Fruit fly (Drosophila melanogaster) whole organism, embryonic: ENCODE data around the gene CG17650.
A peak's percentile ranks its signal among the peaks of the same experiment; 100 is the strongest.

Experiments
- Antp ChIP-seq: fragments of 200-800 bp; sonication (Bioruptor generic); optimal IDR thresholded peaks from 3 replicates; lab custom pipeline; 2016; ENCODE audit warnings: missing biosample characterization, missing genetic modification characterization
- Asciz ChIP-seq: fragments of 200-800 bp; sonication (Bioruptor generic); optimal IDR thresholded peaks from 2 replicates; lab custom pipeline; 2017; ENCODE audit warnings: missing biosample characterization, mild to moderate bottlenecking, missing genetic modification characterization, missing genetic modification reagents
- BEAF-32 ChIP-seq: fragments of 200-800 bp; sonication (Bioruptor generic); optimal IDR thresholded peaks from 3 replicates; lab custom pipeline; 2017; ENCODE audit warnings: missing biosample characterization, missing genetic modification characterization, mild to moderate bottlenecking, moderate library complexity, missing genetic modification reagents
- CG10209 ChIP-seq: fragments of 200-800 bp; sonication (Bioruptor generic); optimal IDR thresholded peaks from 3 replicates; lab custom pipeline; 2017; ENCODE audit warnings: missing biosample characterization, mild to moderate bottlenecking, missing genetic modification characterization, missing genetic modification reagents
- CG10543 ChIP-seq: fragments of 200-800 bp; sonication (Bioruptor generic); optimal IDR thresholded peaks from 3 replicates; lab custom pipeline; 2017; ENCODE audit warnings: missing biosample characterization, mild to moderate bottlenecking, missing genetic modification characterization, moderate library complexity
- CG11093 ChIP-seq: fragments of 200-800 bp; sonication (Bioruptor generic); IDR thresholded peaks from 3 replicates; pipeline ENCODE4 v1.3.6; 2022; ENCODE audit warnings: missing biosample characterization, missing genetic modification characterization
- CG12659 ChIP-seq: fragments of 200-800 bp; sonication (Bioruptor generic); optimal IDR thresholded peaks from 3 replicates; lab custom pipeline; 2017; ENCODE audit warnings: mild to moderate bottlenecking, missing biosample characterization, missing genetic modification reagents, missing genetic modification characterization
- CG12744 ChIP-seq: fragments of 200-800 bp; sonication (Bioruptor generic); optimal IDR thresholded peaks from 2 replicates; lab custom pipeline; 2016; ENCODE audit warnings: missing biosample characterization, missing genetic modification characterization
- CG12942 ChIP-seq: fragments of 200-800 bp; sonication (Bioruptor generic); optimal IDR thresholded peaks from 3 replicates; lab custom pipeline; 2016; ENCODE audit warnings: missing biosample characterization, missing genetic modification characterization
- CG15011 ChIP-seq: fragments of 200-800 bp; sonication (Bioruptor generic); optimal IDR thresholded peaks from 3 replicates; lab custom pipeline; 2018; ENCODE audit warnings: missing biosample characterization, mild to moderate bottlenecking, missing genetic modification characterization
- CG16863 ChIP-seq: fragments of 200-800 bp; sonication (Bioruptor generic); optimal IDR thresholded peaks from 3 replicates; lab custom pipeline; 2016; ENCODE audit warnings: missing biosample characterization, missing genetic modification characterization
- CG17186 ChIP-seq: fragments of 200-800 bp; sonication (Bioruptor generic); optimal IDR thresholded peaks from 3 replicates; lab custom pipeline; 2017; ENCODE audit warnings: missing biosample characterization, missing genetic modification reagents, missing genetic modification characterization
- CG18476 ChIP-seq: fragments of 200-800 bp; sonication (Bioruptor generic); optimal IDR thresholded peaks from 2 replicates; lab custom pipeline; 2016; ENCODE audit warnings: missing biosample characterization, mild to moderate bottlenecking, missing genetic modification characterization
- CG33213 ChIP-seq: fragments of 200-800 bp; sonication (Bioruptor generic); optimal IDR thresholded peaks from 3 replicates; lab custom pipeline; 2016; ENCODE audit warnings: missing biosample characterization, missing genetic modification characterization
- CG3407 ChIP-seq: fragments of 200-800 bp; sonication (Bioruptor generic); optimal IDR thresholded peaks from 2 replicates; lab custom pipeline; 2018; ENCODE audit warnings: missing biosample characterization, mild to moderate bottlenecking, missing genetic modification characterization
- CG34422 ChIP-seq: fragments of 200-800 bp; sonication (Bioruptor generic); IDR thresholded peaks from 3 replicates; pipeline ENCODE4 v1.3.6; 2022; ENCODE audit warnings: missing biosample characterization, missing genetic modification characterization
- CG3838 ChIP-seq: fragments of 200-800 bp; sonication (Bioruptor generic); optimal IDR thresholded peaks from 3 replicates; lab custom pipeline; 2016; ENCODE audit warnings: missing biosample characterization, missing genetic modification characterization
- CG4282 ChIP-seq: fragments of 200-800 bp; sonication (Bioruptor generic); optimal IDR thresholded peaks from 2 replicates; lab custom pipeline; 2016; ENCODE audit warnings: missing biosample characterization, missing genetic modification characterization
- CG4328 ChIP-seq: fragments of 200-800 bp; sonication (Bioruptor generic); optimal IDR thresholded peaks from 3 replicates; lab custom pipeline; 2017; ENCODE audit warnings: missing biosample characterization, missing genetic modification reagents, missing genetic modification characterization
- CG4617 ChIP-seq: fragments of 200-800 bp; sonication (Bioruptor generic); optimal IDR thresholded peaks from 3 replicates; lab custom pipeline; 2016; ENCODE audit warnings: missing biosample characterization, missing genetic modification characterization, borderline replicate concordance
- CG6765 ChIP-seq: fragments of 200-800 bp; sonication (Bioruptor generic); optimal IDR thresholded peaks from 3 replicates; lab custom pipeline; 2017; ENCODE audit warnings: missing biosample characterization, mild to moderate bottlenecking, missing genetic modification characterization
- CG6854 ChIP-seq: fragments of 200-800 bp; sonication (Bioruptor generic); optimal IDR thresholded peaks from 3 replicates; lab custom pipeline; 2017; ENCODE audit warnings: missing biosample characterization, mild to moderate bottlenecking, missing genetic modification characterization
- CG7786 ChIP-seq: fragments of 200-800 bp; sonication (Bioruptor generic); optimal IDR thresholded peaks from 2 replicates; lab custom pipeline; 2016; ENCODE audit warnings: missing biosample characterization, missing genetic modification characterization
- CG9215 ChIP-seq: fragments of 200-800 bp; sonication (Bioruptor generic); IDR thresholded peaks from 2 replicates; pipeline ENCODE4 v1.3.6; 2022; ENCODE audit warnings: missing biosample characterization, missing genetic modification characterization
- CHES-1-like ChIP-seq: fragments of 200-800 bp; sonication (Bioruptor generic); optimal IDR thresholded peaks from 2 replicates; lab custom pipeline; 2016; ENCODE audit warnings: missing biosample characterization, missing genetic modification characterization
- CTCF ChIP-seq: fragments of 200-800 bp; sonication (Bioruptor generic); optimal IDR thresholded peaks from 2 replicates; lab custom pipeline; 2017; ENCODE audit warnings: missing biosample characterization, mild to moderate bottlenecking, missing genetic modification characterization, moderate library complexity
- Deaf1 ChIP-seq: fragments of 200-800 bp; optimal IDR thresholded peaks from 3 replicates; lab custom pipeline; 2019; ENCODE audit warnings: missing biosample characterization, mild to moderate bottlenecking, missing genetic modification characterization, moderate library complexity
- Dip2 ChIP-seq: fragments of 200-800 bp; sonication (Bioruptor generic); IDR thresholded peaks from 2 replicates; pipeline ENCODE4 v1.3.6; 2022; ENCODE audit warnings: missing biosample characterization, missing genetic modification characterization
- Dll ChIP-seq: fragments of 200-800 bp; sonication (Bioruptor generic); IDR thresholded peaks from 4 replicates; pipeline ENCODE4 v1.3.6; 2022; ENCODE audit warnings: missing biosample characterization, missing genetic modification characterization; ENCODE audit not compliant: partially characterized antibody
- Elba2 ChIP-seq: fragments of 200-800 bp; sonication (Bioruptor generic); optimal IDR thresholded peaks from 3 replicates; lab custom pipeline; 2016; ENCODE audit warnings: missing biosample characterization, missing genetic modification characterization
- Kr ChIP-seq: fragments of 200-800 bp; sonication (Bioruptor generic); optimal IDR thresholded peaks from 2 replicates; lab custom pipeline; 2017; ENCODE audit warnings: missing biosample characterization, mild to moderate bottlenecking, missing genetic modification characterization
- Nf-YA ChIP-seq: fragments of 200-800 bp; sonication (Bioruptor generic); IDR thresholded peaks from 2 replicates; pipeline ENCODE4 v1.3.6; 2022; ENCODE audit warnings: missing biosample characterization, missing genetic modification characterization
- Poxn ChIP-seq: fragments of 200-800 bp; sonication (Bioruptor generic); IDR thresholded peaks from 2 replicates; pipeline ENCODE4 v1.3.6; 2022; ENCODE audit warnings: missing biosample characterization, missing genetic modification characterization
- Side ChIP-seq: fragments of 200-800 bp; sonication (Bioruptor generic); optimal IDR thresholded peaks from 2 replicates; lab custom pipeline; 2016; ENCODE audit warnings: missing biosample characterization, missing genetic modification characterization
- Sox102F ChIP-seq: fragments of 200-800 bp; sonication (Bioruptor generic); optimal IDR thresholded peaks from 2 replicates; lab custom pipeline; 2018; ENCODE audit warnings: missing biosample characterization, mild to moderate bottlenecking, missing genetic modification characterization, moderate library complexity
- Xbp1 ChIP-seq: fragments of 200-800 bp; sonication (Bioruptor generic); optimal IDR thresholded peaks from 3 replicates; lab custom pipeline; 2016; ENCODE audit warnings: missing biosample characterization, mild to moderate bottlenecking, missing genetic modification characterization
- YL-1 ChIP-seq: fragments of 200-800 bp; sonication (Bioruptor generic); optimal IDR thresholded peaks from 3 replicates; lab custom pipeline; 2017; ENCODE audit warnings: missing biosample characterization, mild to moderate bottlenecking, missing genetic modification characterization
- ara ChIP-seq: fragments of 200-800 bp; sonication (Bioruptor generic); IDR thresholded peaks from 2 replicates; pipeline ENCODE4 v1.3.6; 2022; ENCODE audit warnings: missing biosample characterization, missing genetic modification characterization
- chif ChIP-seq, 2 experiments: fragments of 200-800 bp; sonication (Bioruptor generic); optimal IDR thresholded peaks; 3 replicates each; lab custom pipeline; 2016; ENCODE audit warnings: missing biosample characterization in 2 of 2, missing genetic modification characterization in 2 of 2
- chn ChIP-seq: fragments of 200-800 bp; sonication (Bioruptor generic); optimal IDR thresholded peaks from 2 replicates; lab custom pipeline; 2016; ENCODE audit warnings: missing biosample characterization, missing genetic modification characterization
- dati ChIP-seq: fragments of 200-800 bp; sonication (Bioruptor generic); IDR thresholded peaks from 2 replicates; pipeline ENCODE4 v1.3.6; 2022; ENCODE audit warnings: missing biosample characterization, missing genetic modification characterization
- emc ChIP-seq: fragments of 200-800 bp; sonication (Bioruptor generic); optimal IDR thresholded peaks from 2 replicates; lab custom pipeline; 2016; ENCODE audit warnings: missing biosample characterization, missing genetic modification characterization
- ems ChIP-seq: fragments of 200-800 bp; sonication (Bioruptor generic); optimal IDR thresholded peaks from 3 replicates; lab custom pipeline; 2016; ENCODE audit warnings: missing biosample characterization, missing genetic modification characterization
- esg ChIP-seq: fragments of 200-800 bp; sonication (Bioruptor generic); conservative IDR thresholded peaks from 2 replicates; pipeline ENCODE4 v1.3.6; 2022; ENCODE audit warnings: missing biosample characterization, missing genetic modification characterization
- fd96Cb ChIP-seq: fragments of 200-800 bp; sonication (Bioruptor generic); optimal IDR thresholded peaks from 2 replicates; lab custom pipeline; 2018; ENCODE audit warnings: missing biosample characterization, mild to moderate bottlenecking, missing genetic modification characterization, moderate library complexity
- gem ChIP-seq: fragments of 200-800 bp; sonication (Bioruptor generic); optimal IDR thresholded peaks from 2 replicates; lab custom pipeline; 2019; ENCODE audit warnings: missing biosample characterization, mild to moderate bottlenecking, missing genetic modification characterization, moderate library complexity
- gt ChIP-seq: fragments of 200-800 bp; sonication (Bioruptor generic); IDR thresholded peaks from 2 replicates; pipeline ENCODE4 v1.3.6; 2022; ENCODE audit warnings: missing biosample characterization, missing genetic modification characterization
- ken ChIP-seq: fragments of 200-800 bp; sonication (Bioruptor generic); IDR thresholded peaks from 3 replicates; pipeline ENCODE4 v1.3.6; 2022; ENCODE audit warnings: missing biosample characterization, missing genetic modification characterization
- kni ChIP-seq: fragments of 200-800 bp; sonication (Bioruptor generic); optimal IDR thresholded peaks from 3 replicates; lab custom pipeline; 2017; ENCODE audit warnings: mild to moderate bottlenecking, missing biosample characterization, missing genetic modification reagents, missing genetic modification characterization
- nom ChIP-seq: fragments of 200-800 bp; sonication (Bioruptor generic); optimal IDR thresholded peaks from 2 replicates; lab custom pipeline; 2017; ENCODE audit warnings: missing biosample characterization, missing genetic modification characterization, mild to moderate bottlenecking, moderate library complexity, missing genetic modification reagents
- psq ChIP-seq: fragments of 200-800 bp; sonication (Bioruptor generic); optimal IDR thresholded peaks from 2 replicates; lab custom pipeline; 2017; ENCODE audit warnings: missing biosample characterization, missing genetic modification characterization
- sob ChIP-seq: fragments of 200-800 bp; sonication (Bioruptor generic); IDR thresholded peaks from 2 replicates; pipeline ENCODE4 v1.3.6; 2022; ENCODE audit warnings: missing biosample characterization, missing genetic modification characterization
- tgo ChIP-seq: fragments of 200-800 bp; sonication (Bioruptor generic); IDR thresholded peaks from 3 replicates; pipeline ENCODE4 v1.3.6; 2022; ENCODE audit warnings: missing biosample characterization, missing genetic modification characterization

CG17650 gene

DNA sequence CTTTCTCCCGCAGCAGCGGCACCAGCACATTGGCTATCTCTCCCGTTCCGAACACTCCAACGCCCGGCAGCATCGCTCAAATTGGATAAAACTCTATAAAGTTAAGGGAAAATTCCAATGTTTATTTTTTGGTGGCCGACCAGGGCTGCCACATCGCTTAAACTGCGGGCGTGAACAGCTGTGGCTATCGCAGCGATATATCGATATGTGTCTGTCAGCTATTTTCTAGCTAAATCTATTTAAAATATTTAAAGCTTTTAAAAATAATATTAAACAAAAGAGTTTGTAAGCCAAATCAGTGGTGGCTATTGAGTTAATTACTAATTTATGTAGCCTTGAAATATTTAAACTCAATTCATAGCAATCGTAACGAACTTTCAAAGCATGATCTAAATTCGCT, 6.9 kb downstream of the CG17650 start, which contains the start of the genes CG17712 and CG17648 (continued):
- TF ChIP-seq CHES-1-like (GFP tag; lab: Kevin White, UChicago), result no peak
- TF ChIP-seq Dll, result peak; percentile 90
- TF ChIP-seq Deaf1, result no peak
- no peak for TF ChIP-seq Kr (GFP tag; lab: Kevin White, UChicago)
- TF ChIP-seq BEAF-32, result peak; percentile 81
- TF ChIP-seq dati (GFP tag; lab: Robert Waterston, UW), result no peak
- TF ChIP-seq CG12942 (GFP tag; lab: Kevin White, UChicago), result no peak
- TF ChIP-seq CG11093 (GFP tag; lab: Robert Waterston, UW), result no peak
- no peak for TF ChIP-seq CG12744 (GFP tag; lab: Kevin White, UChicago)
- TF ChIP-seq chn (GFP tag; lab: Kevin White, UChicago), result no peak
- TF ChIP-seq Nf-YA (GFP tag; lab: Robert Waterston, UW), result no peak
- no peak for TF ChIP-seq tgo
- TF ChIP-seq CG10209 (GFP tag; lab: Kevin White, UChicago), result no peak
- no peak for TF ChIP-seq CG12659 (GFP tag; lab: Kevin White, UChicago)
- TF ChIP-seq CG34422, result no peak
- TF ChIP-seq Poxn (GFP tag; lab: Robert Waterston, UW), result no peak
- no peak for TF ChIP-seq CG4282 (GFP tag; lab: Kevin White, UChicago)
- TF ChIP-seq Antp (GFP tag; lab: Kevin White, UChicago), result no peak
- peak; percentile 30 for TF ChIP-seq YL-1 (GFP tag; lab: Kevin White, UChicago)
- TF ChIP-seq CG6854 (GFP tag; lab: Kevin White, UChicago), result no peak
- no peak for TF ChIP-seq CG7786 (GFP tag; lab: Kevin White, UChicago)
- TF ChIP-seq emc, result no peak
- TF ChIP-seq Dip2 (GFP tag; lab: Robert Waterston, UW), result no peak
- TF ChIP-seq CG4617 (GFP tag; lab: Kevin White, UChicago), result peak; percentile 64
- no peak for TF ChIP-seq CG4328 (GFP tag; lab: Kevin White, UChicago)
- no peak for TF ChIP-seq ems (GFP tag; lab: Kevin White, UChicago)
- TF ChIP-seq fd96Cb (tag; lab: Kevin White, UChicago), result no peak
- TF ChIP-seq CG17186, result no peak
- no peak for TF ChIP-seq kni
- no peak for TF ChIP-seq ken (GFP tag; lab: Robert Waterston, UW)
- TF ChIP-seq CG3838 (GFP tag; lab: Kevin White, UChicago), result no peak
- TF ChIP-seq CG15011 (GFP tag; lab: Kevin White, UChicago), result no peak
- TF ChIP-seq Xbp1 (GFP tag; lab: Kevin White, UChicago), result no peak
- no peak for TF ChIP-seq sob (GFP tag; lab: Robert Waterston, UW)
- TF ChIP-seq Sox102F (GFP tag; lab: Kevin White, UChicago), result no peak
- TF ChIP-seq gt (GFP tag; lab: Robert Waterston, UW), result no peak
- no peak for TF ChIP-seq Side (GFP tag; lab: Kevin White, UChicago)
- TF ChIP-seq Elba2, result no peak
- TF ChIP-seq nom, result no peak
- TF ChIP-seq CG18476 (GFP tag; lab: Kevin White, UChicago), result no peak
- TF ChIP-seq CG3407 (GFP tag; lab: Kevin White, UChicago), result no peak
- no peak for TF ChIP-seq CTCF (GFP tag; lab: Kevin White, UChicago)
- no peak for TF ChIP-seq CG9215 (GFP tag; lab: Robert Waterston, UW)
- no peak for TF ChIP-seq CG10543 (GFP tag; lab: Kevin White, UChicago)
- TF ChIP-seq gem (tag; lab: Kevin White, UChicago), result no peak
- no peak for TF ChIP-seq CG33213 (GFP tag; lab: Kevin White, UChicago)
- TF ChIP-seq chif (GFP tag; optimal IDR thresholded peaks at IDR 0.05; lab: Kevin White, UChicago), result no peak
- no peak for TF ChIP-seq psq (GFP tag; lab: Kevin White, UChicago)
- TF ChIP-seq CG16863 (GFP tag; lab: Kevin White, UChicago), result no peak
- no peak for TF ChIP-seq esg (GFP tag; lab: Robert Waterston, UW)
- no peak for TF ChIP-seq ara
- no peak for TF ChIP-seq Asciz (GFP tag; lab: Kevin White, UChicago)
- no peak for TF ChIP-seq CG6765 (GFP tag; lab: Kevin White, UChicago)
